Worm (Caenorhabditis elegans) whole organism, young adult: ENCODE results near the gene ZK622.4.
A peak's percentile ranks its signal among the peaks of the same experiment; 100 is the strongest.

Experiments
- B0019.2 ChIP-seq: fragments of 200-800 bp; sonication (Bioruptor generic); conservative IDR thresholded peaks from 2 replicates; pipeline ENCODE4 v1.3.6; 2022; ENCODE audit warnings: missing genetic modification reagents, missing genetic modification characterization, missing compliant biosample characterization
- B0261.1 ChIP-seq: sonication (generic microtip); optimal IDR thresholded peaks from 2 replicates; lab custom pipeline; 2016; ENCODE audit warnings: mild to moderate bottlenecking, missing genetic modification characterization, moderate library complexity, missing compliant biosample characterization
- C06A6.2 ChIP-seq: fragments of 200-800 bp; sonication (Bioruptor generic); conservative IDR thresholded peaks from 2 replicates; pipeline ENCODE4 v1.3.6; 2022; ENCODE audit warnings: missing genetic modification characterization, missing compliant biosample characterization
- F33H1.4 ChIP-seq: fragments of 200-800 bp; sonication (Bioruptor generic); IDR thresholded peaks from 2 replicates; pipeline ENCODE4 v1.3.6; 2022; ENCODE audit warnings: missing genetic modification reagents, missing genetic modification characterization, missing compliant biosample characterization
- F49E8.2 ChIP-seq: sonication (generic microtip); optimal IDR thresholded peaks from 3 replicates; lab custom pipeline; 2017; ENCODE audit warnings: missing genetic modification characterization, mild to moderate bottlenecking, missing compliant biosample characterization, antibody characterized with exemption, moderate library complexity; ENCODE audit not compliant: insufficient read depth
- F57A8.1 ChIP-seq: fragments of 200-800 bp; sonication (Bioruptor generic); optimal IDR thresholded peaks from 2 replicates; lab custom pipeline; 2018; ENCODE audit warnings: mild to moderate bottlenecking, missing genetic modification characterization, moderate library complexity, missing compliant biosample characterization
- F57C9.4 ChIP-seq: sonication (generic microtip); optimal IDR thresholded peaks from 2 replicates; lab custom pipeline; 2017; ENCODE audit warnings: mild to moderate bottlenecking, missing genetic modification characterization, missing compliant biosample characterization
- K12H6.12 ChIP-seq: fragments of 200-800 bp; sonication (Bioruptor generic); optimal IDR thresholded peaks from 2 replicates; lab custom pipeline; 2018; ENCODE audit warnings: mild to moderate bottlenecking, missing genetic modification characterization, missing compliant biosample characterization
- T07F8.4 ChIP-seq: sonication (generic microtip); optimal IDR thresholded peaks from 2 replicates; lab custom pipeline; 2016; ENCODE audit warnings: mild to moderate bottlenecking, missing genetic modification characterization, moderate library complexity, missing compliant biosample characterization
- Y56A3A.18 ChIP-seq: fragments of 200-800 bp; sonication (Bioruptor generic); IDR thresholded peaks from 2 replicates; pipeline ENCODE4 v1.3.6; 2022; ENCODE audit warnings: missing genetic modification reagents, missing genetic modification characterization, missing compliant biosample characterization
- ZK185.1 ChIP-seq: sonication (generic microtip); optimal IDR thresholded peaks from 2 replicates; lab custom pipeline; 2016; ENCODE audit warnings: mild to moderate bottlenecking, missing genetic modification characterization, missing compliant biosample characterization; ENCODE audit not compliant: poor library complexity, severe bottlenecking
- ama-1 ChIP-seq, 3 experiments: fragments of 150-350 bp in 1 of 3; sonication (generic microtip) in 2 of 3; optimal IDR thresholded peaks; 2 replicates each; lab custom pipeline; 2014 to 2018; ENCODE audit warnings: missing biosample characterization in 2 of 3, missing genetic modification characterization in 2 of 3, missing genetic modification reagents in 2 of 3
- athp-1 ChIP-seq: sonication (generic microtip); optimal IDR thresholded peaks from 2 replicates; lab custom pipeline; 2017; ENCODE audit warnings: mild to moderate bottlenecking, missing genetic modification characterization, missing compliant biosample characterization
- attf-3 ChIP-seq: fragments of 200-800 bp; sonication (Bioruptor generic); conservative IDR thresholded peaks from 2 replicates; pipeline ENCODE4 v1.3.6; 2022; ENCODE audit warnings: missing genetic modification reagents, missing genetic modification characterization, missing compliant biosample characterization
- attf-5 ChIP-seq: fragments of 200-800 bp; sonication (Bioruptor generic); optimal IDR thresholded peaks from 2 replicates; lab custom pipeline; 2018; ENCODE audit warnings: mild to moderate bottlenecking, missing genetic modification characterization, missing compliant biosample characterization
- attf-6 ChIP-seq: fragments of 200-800 bp; sonication (Bioruptor generic); IDR thresholded peaks from 2 replicates; pipeline ENCODE4 v1.3.6; 2022; ENCODE audit warnings: missing genetic modification reagents, missing genetic modification characterization, missing compliant biosample characterization
- ccch-3 ChIP-seq: fragments of 200-800 bp; sonication (Bioruptor generic); optimal IDR thresholded peaks from 2 replicates; lab custom pipeline; 2018; ENCODE audit warnings: mild to moderate bottlenecking, missing genetic modification characterization, missing compliant biosample characterization
- ceh-100 ChIP-seq: fragments of 200-800 bp; sonication (Bioruptor generic); IDR thresholded peaks from 2 replicates; pipeline ENCODE4 v1.3.6; 2022; ENCODE audit warnings: missing genetic modification reagents, missing genetic modification characterization, missing compliant biosample characterization
- ceh-40 ChIP-seq: fragments of 200-800 bp; sonication (Bioruptor generic); IDR thresholded peaks from 2 replicates; pipeline ENCODE4 v1.3.6; 2022; ENCODE audit warnings: missing genetic modification characterization, missing compliant biosample characterization
- chd-7 ChIP-seq: sonication (generic microtip); optimal IDR thresholded peaks from 2 replicates; lab custom pipeline; 2016; ENCODE audit warnings: mild to moderate bottlenecking, missing genetic modification characterization, moderate library complexity, missing compliant biosample characterization
- die-1 ChIP-seq: sonication (generic microtip); optimal IDR thresholded peaks from 2 replicates; lab custom pipeline; 2016; ENCODE audit warnings: missing genotype, mild to moderate bottlenecking, missing genetic modification characterization, missing compliant biosample characterization
- dox-1 ChIP-seq: fragments of 200-800 bp; sonication (Bioruptor generic); IDR thresholded peaks from 2 replicates; pipeline ENCODE4 v1.3.6; 2022; ENCODE audit warnings: missing genetic modification reagents, missing genetic modification characterization, missing compliant biosample characterization
- dpl-1 ChIP-seq: fragments of 150-350 bp; optimal IDR thresholded peaks from 2 replicates; lab custom pipeline; 2014; ENCODE audit warnings: missing biosample characterization, missing genetic modification reagents, missing genetic modification characterization
- ekl-4 ChIP-seq: fragments of 200-800 bp; sonication (Bioruptor generic); IDR thresholded peaks from 2 replicates; pipeline ENCODE4 v1.3.6; 2022; ENCODE audit warnings: missing genetic modification reagents, missing genetic modification characterization, missing compliant biosample characterization
- hlh-12 ChIP-seq: sonication (generic microtip); optimal IDR thresholded peaks from 2 replicates; lab custom pipeline; 2016; ENCODE audit warnings: missing genetic modification characterization, missing compliant biosample characterization
- hmg-20 ChIP-seq: fragments of 200-800 bp; sonication (Bioruptor generic); IDR thresholded peaks from 2 replicates; pipeline ENCODE4 v1.3.6; 2022; ENCODE audit warnings: missing genetic modification reagents, missing genetic modification characterization, missing compliant biosample characterization
- hsf-1 ChIP-seq: fragments of 200-800 bp; sonication (Bioruptor generic); IDR thresholded peaks from 2 replicates; pipeline ENCODE4 v1.3.6; 2022; ENCODE audit warnings: missing genetic modification reagents, missing genetic modification characterization, missing compliant biosample characterization
- lag-1 ChIP-seq: fragments of 200-800 bp; sonication (Bioruptor generic); IDR thresholded peaks from 2 replicates; pipeline ENCODE4 v1.3.6; 2022; ENCODE audit warnings: missing genetic modification reagents, missing genetic modification characterization, missing compliant biosample characterization
- let-526 ChIP-seq: fragments of 200-800 bp; sonication (Bioruptor generic); IDR thresholded peaks from 2 replicates; pipeline ENCODE4 v1.3.6; 2022; ENCODE audit warnings: missing genetic modification reagents, missing genetic modification characterization, missing compliant biosample characterization
- lin-40 ChIP-seq: sonication (generic microtip); optimal IDR thresholded peaks from 2 replicates; lab custom pipeline; 2016; ENCODE audit warnings: missing genetic modification characterization, mild to moderate bottlenecking, missing compliant biosample characterization, missing genotype, missing genetic modification reagents
- lir-1 ChIP-seq: fragments of 200-800 bp; sonication (Bioruptor generic); conservative IDR thresholded peaks from 2 replicates; pipeline ENCODE4 v1.3.6; 2022; ENCODE audit warnings: missing genetic modification reagents, missing genetic modification characterization, missing compliant biosample characterization
- madf-3 ChIP-seq: fragments of 200-800 bp; sonication (Bioruptor generic); IDR thresholded peaks from 2 replicates; pipeline ENCODE4 v1.3.6; 2022; ENCODE audit warnings: missing genetic modification reagents, missing genetic modification characterization, missing compliant biosample characterization
- madf-6 ChIP-seq: fragments of 200-800 bp; sonication (Bioruptor generic); IDR thresholded peaks from 2 replicates; pipeline ENCODE4 v1.3.6; 2022; ENCODE audit warnings: missing genetic modification reagents, missing genetic modification characterization, missing compliant biosample characterization
- mcd-1 ChIP-seq: fragments of 200-800 bp; sonication (Bioruptor generic); IDR thresholded peaks from 2 replicates; pipeline ENCODE4 v1.3.6; 2022; ENCODE audit warnings: missing genetic modification reagents, missing genetic modification characterization, missing compliant biosample characterization
- mel-28 ChIP-seq: sonication (generic microtip); optimal IDR thresholded peaks from 2 replicates; lab custom pipeline; 2016; ENCODE audit warnings: borderline replicate concordance, mild to moderate bottlenecking, missing genetic modification characterization, missing compliant biosample characterization
- mxl-1 ChIP-seq: sonication (generic microtip); optimal IDR thresholded peaks from 2 replicates; lab custom pipeline; 2016; ENCODE audit warnings: missing genetic modification characterization, missing compliant biosample characterization
- nhr-27 ChIP-seq: fragments of 200-800 bp; sonication (Bioruptor generic); optimal IDR thresholded peaks from 2 replicates; lab custom pipeline; 2018; ENCODE audit warnings: mild to moderate bottlenecking, missing genetic modification characterization, moderate library complexity, missing compliant biosample characterization
- nhr-90 ChIP-seq: sonication (generic microtip); optimal IDR thresholded peaks from 2 replicates; lab custom pipeline; 2016; ENCODE audit warnings: missing genotype, mild to moderate bottlenecking, missing genetic modification characterization, missing compliant biosample characterization
- repo-1 ChIP-seq: sonication (generic microtip); optimal IDR thresholded peaks from 2 replicates; lab custom pipeline; 2017; ENCODE audit warnings: mild to moderate bottlenecking, missing genetic modification characterization, missing compliant biosample characterization
- rpc-1 ChIP-seq, 2 experiments: fragments of 150-350 bp in 1 of 2; sonication (generic microtip) in 1 of 2; optimal IDR thresholded peaks; 2 replicates each; lab custom pipeline; 2014 to 2018; ENCODE audit warnings: missing biosample characterization in 1 of 2, missing genetic modification characterization in 1 of 2, missing genetic modification reagents in 1 of 2, missing genotype in 1 of 2
- snpc-1.3 ChIP-seq: sonication (generic microtip); optimal IDR thresholded peaks from 2 replicates; lab custom pipeline; 2017; ENCODE audit warnings: missing genetic modification characterization, mild to moderate bottlenecking, missing compliant biosample characterization, antibody characterized with exemption, moderate library complexity, missing genotype, missing genetic modification reagents; ENCODE audit not compliant: insufficient read depth
- tbp1 ChIP-seq: fragments of 200-800 bp; sonication (Bioruptor generic); optimal IDR thresholded peaks from 2 replicates; lab custom pipeline; 2018; ENCODE audit warnings: mild to moderate bottlenecking, missing genetic modification characterization, missing compliant biosample characterization
- tbx-9 ChIP-seq: sonication (generic microtip); optimal IDR thresholded peaks from 2 replicates; lab custom pipeline; 2016; ENCODE audit warnings: borderline replicate concordance, missing genetic modification characterization, inconsistent platforms, missing compliant biosample characterization
- zfh-2 ChIP-seq: fragments of 200-800 bp; sonication (Bioruptor generic); conservative IDR thresholded peaks from 2 replicates; pipeline ENCODE4 v1.3.6; 2022; ENCODE audit warnings: missing genetic modification reagents, missing genetic modification characterization, missing compliant biosample characterization
- ztf-25 ChIP-seq: fragments of 200-800 bp; sonication (Bioruptor generic); IDR thresholded peaks from 2 replicates; pipeline ENCODE4 v1.3.6; 2022; ENCODE audit warnings: missing genetic modification reagents, missing genetic modification characterization, missing compliant biosample characterization
- ztf-3 ChIP-seq: fragments of 200-800 bp; sonication (Bioruptor generic); optimal IDR thresholded peaks from 2 replicates; lab custom pipeline; 2018; ENCODE audit warnings: mild to moderate bottlenecking, missing genetic modification characterization, missing compliant biosample characterization

ZK622.4 gene

DNA sequence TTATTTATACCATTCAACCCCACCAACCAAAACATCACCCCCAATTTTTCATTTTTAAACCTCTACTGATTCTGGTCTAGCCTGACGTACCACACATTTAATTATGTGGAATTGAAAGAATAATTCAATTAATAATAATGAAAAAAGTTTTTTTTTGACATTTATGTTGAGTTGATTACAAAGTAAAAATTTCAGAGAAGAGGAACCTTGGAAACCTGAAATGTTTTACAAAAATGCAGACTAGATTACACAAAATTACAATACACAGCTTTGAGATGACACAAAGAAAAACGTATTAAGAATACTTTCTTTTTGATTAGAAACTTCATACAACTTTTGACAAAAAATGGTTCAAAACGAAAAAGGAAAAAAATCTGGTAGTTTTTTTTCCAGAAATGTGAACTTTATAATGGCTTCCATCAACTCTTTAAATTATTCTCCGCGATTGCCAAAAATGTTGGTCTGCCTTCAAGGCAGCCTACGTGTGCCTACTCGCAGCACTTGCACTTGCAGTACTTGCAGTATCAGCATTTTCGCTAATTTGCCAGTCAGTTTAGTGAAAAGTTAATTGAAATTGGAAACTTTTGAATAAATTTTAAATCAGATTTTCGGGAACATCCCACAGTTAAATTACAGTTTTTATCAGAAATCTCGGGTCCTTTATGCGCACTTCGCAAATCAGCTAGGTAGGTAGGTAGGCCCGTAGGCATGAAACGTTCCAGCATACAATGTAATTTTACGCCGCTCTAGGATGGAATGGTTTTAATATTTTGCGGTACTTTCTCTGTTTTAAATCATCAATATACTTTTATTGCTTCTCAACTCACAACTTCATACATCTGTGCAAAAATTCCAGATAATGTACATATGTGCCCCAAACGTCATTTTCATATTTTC is 48.4 kb downstream of the ZK622.4 start:
- TF ChIP-seq lir-1 (no peak), ceh-100 (no peak), tbp1 (GFP tag; lab: Kevin White, UChicago) (no peak), ztf-25 (GFP tag; lab: Robert Waterston, UW) (no peak), C06A6.2 (no peak), mcd-1 (GFP tag; lab: Robert Waterston, UW) (no peak), repo-1 (tag; lab: Kevin White, UChicago) (peak; percentile 28), B0261.1 (no peak), F57C9.4 (tag; lab: Kevin White, UChicago) (no peak), madf-6 (GFP tag; lab: Robert Waterston, UW) (peak; percentile 17; the same call in 1 of the 2 replicates), rpc-1 (optimal IDR thresholded peaks at IDR 0.05; lab: Kevin White, UChicago) (no peak), rpc-1 (tag; optimal IDR thresholded peaks at IDR 0.05; lab: Kevin White, UChicago) (no peak), hmg-20 (GFP tag; lab: Robert Waterston, UW) (no peak), tbx-9 (tag; lab: Kevin White, UChicago) (no peak), attf-6 (GFP tag; lab: Robert Waterston, UW) (no peak), dox-1 (peak; percentile 58), attf-3 (GFP tag; lab: Robert Waterston, UW) (no peak), attf-5 (GFP tag; lab: Kevin White, UChicago) (no peak), let-526 (GFP tag; lab: Robert Waterston, UW) (no peak), snpc-1.3 (tag; lab: Kevin White, UChicago) (no peak), madf-3 (peak; percentile 71; the same call in 1 of the 2 replicates), chd-7 (tag; lab: Kevin White, UChicago) (peak; percentile 37), ZK185.1 (tag; lab: Kevin White, UChicago) (peak; percentile 8), lag-1 (GFP tag; lab: Robert Waterston, UW) (no peak), ztf-3 (GFP tag; lab: Kevin White, UChicago) (no peak), lin-40 (no peak), B0019.2 (no peak), hsf-1 (GFP tag; lab: Robert Waterston, UW) (no peak), die-1 (tag; lab: Kevin White, UChicago) (peak; percentile 6), ekl-4 (no peak), dpl-1 (no peak), ccch-3 (GFP tag; lab: Kevin White, UChicago) (no peak), mel-28 (tag; lab: Kevin White, UChicago) (no peak), F57A8.1 (GFP tag; lab: Kevin White, UChicago) (no peak), athp-1 (tag; lab: Kevin White, UChicago) (no peak), hlh-12 (no peak), nhr-27 (tag; lab: Kevin White, UChicago) (no peak), F33H1.4 (no peak), ceh-40 (peak; percentile 64; the same call in 1 of the 2 replicates), T07F8.4 (tag; lab: Kevin White, UChicago) (no peak), nhr-90 (tag; lab: Kevin White, UChicago) (no peak), F49E8.2 (no peak), K12H6.12 (tag; lab: Kevin White, UChicago) (peak; percentile 5), Y56A3A.18 (GFP tag; lab: Robert Waterston, UW) (no peak), zfh-2 (no peak), mxl-1 (tag; lab: Kevin White, UChicago) (no peak), ama-1 (optimal IDR thresholded peaks at IDR 0.05; lab: Kevin White, UChicago) (no peak), ama-1 (GFP tag; optimal IDR thresholded peaks at IDR 0.05; lab: Kevin White, UChicago) (peak in 1 of 2 experiments; percentile 19)
